Worm (Caenorhabditis elegans) whole organism, late embryonic: ENCODE results near the gene W08E12.2.

Experiments
- C08G9.2 ChIP-seq: sonication (generic microtip); optimal IDR thresholded peaks from 2 replicates; lab custom pipeline; 2016; ENCODE audit warnings: mild to moderate bottlenecking, missing genetic modification characterization, moderate library complexity, missing compliant biosample characterization
- C38D4.7 ChIP-seq: fragments of 200-800 bp; sonication (Bioruptor generic); optimal IDR thresholded peaks from 2 replicates; lab custom pipeline; 2018; ENCODE audit warnings: mild to moderate bottlenecking, missing genetic modification characterization, moderate library complexity, missing compliant biosample characterization
- F13H6.1 ChIP-seq: sonication (generic microtip); optimal IDR thresholded peaks from 2 replicates; lab custom pipeline; 2016; ENCODE audit warnings: missing genetic modification characterization, missing compliant biosample characterization
- K02D7.2 ChIP-seq: sonication (generic microtip); optimal IDR thresholded peaks from 2 replicates; lab custom pipeline; 2017; ENCODE audit warnings: mild to moderate bottlenecking, missing genetic modification characterization, missing compliant biosample characterization
- ahr-1 ChIP-seq: sonication (generic microtip); optimal IDR thresholded peaks from 2 replicates; lab custom pipeline; 2016; ENCODE audit warnings: missing genetic modification characterization, missing compliant biosample characterization
- ceh-18 ChIP-seq: sonication (generic microtip); optimal IDR thresholded peaks from 2 replicates; lab custom pipeline; 2016; ENCODE audit warnings: missing genetic modification characterization, missing compliant biosample characterization
- ceh-2 ChIP-seq: sonication (generic microtip); optimal IDR thresholded peaks from 2 replicates; lab custom pipeline; 2016; ENCODE audit warnings: missing genotype, missing genetic modification characterization, missing compliant biosample characterization
- ceh-24 ChIP-seq: sonication (generic microtip); optimal IDR thresholded peaks from 2 replicates; lab custom pipeline; 2016; ENCODE audit warnings: mild to moderate bottlenecking, missing genetic modification characterization, missing compliant biosample characterization
- ceh-30 ChIP-seq: fragments of 150-350 bp; optimal IDR thresholded peaks from 2 replicates; lab custom pipeline; 2014; ENCODE audit warnings: missing biosample characterization, missing genetic modification characterization
- ceh-34 ChIP-seq: sonication (generic microtip); optimal IDR thresholded peaks from 2 replicates; lab custom pipeline; 2016; ENCODE audit warnings: mild to moderate bottlenecking, missing genetic modification characterization, missing compliant biosample characterization
- ceh-45 ChIP-seq: fragments of 200-800 bp; sonication (Bioruptor generic); IDR thresholded peaks from 2 replicates; pipeline ENCODE4 v1.3.6; 2022; ENCODE audit warnings: missing genetic modification reagents, missing genetic modification characterization, missing compliant biosample characterization
- ceh-48 ChIP-seq: sonication (generic microtip); optimal IDR thresholded peaks from 2 replicates; lab custom pipeline; 2016; ENCODE audit warnings: missing genetic modification characterization, inconsistent platforms, missing compliant biosample characterization
- ceh-9 ChIP-seq: sonication (generic microtip); optimal IDR thresholded peaks from 2 replicates; lab custom pipeline; 2016; ENCODE audit warnings: mild to moderate bottlenecking, missing genetic modification characterization, inconsistent platforms, missing compliant biosample characterization
- che-1 ChIP-seq: sonication (generic microtip); optimal IDR thresholded peaks from 2 replicates; lab custom pipeline; 2016; ENCODE audit warnings: mild to moderate bottlenecking, missing genetic modification characterization, missing compliant biosample characterization
- dmd-4 ChIP-seq: sonication (generic microtip); optimal IDR thresholded peaks from 2 replicates; lab custom pipeline; 2016; ENCODE audit warnings: borderline replicate concordance, missing genetic modification characterization, missing compliant biosample characterization
- dve-1 ChIP-seq: sonication (generic microtip); optimal IDR thresholded peaks from 2 replicates; lab custom pipeline; 2017; ENCODE audit warnings: antibody characterized with exemption, mild to moderate bottlenecking, missing genetic modification characterization, missing compliant biosample characterization
- elt-2 ChIP-seq: sonication (generic microtip); optimal IDR thresholded peaks from 2 replicates; lab custom pipeline; 2016; ENCODE audit warnings: missing genetic modification reagents, missing genetic modification characterization, missing compliant biosample characterization
- ets-4 ChIP-seq: sonication (generic microtip); optimal IDR thresholded peaks from 2 replicates; lab custom pipeline; 2016; ENCODE audit warnings: missing genetic modification characterization, missing compliant biosample characterization
- eyg-1 ChIP-seq: sonication (generic microtip); optimal IDR thresholded peaks from 2 replicates; lab custom pipeline; 2016; ENCODE audit warnings: missing genotype, missing genetic modification characterization, missing compliant biosample characterization
- hlh-15 ChIP-seq: sonication (generic microtip); optimal IDR thresholded peaks from 2 replicates; lab custom pipeline; 2016; ENCODE audit warnings: missing genetic modification characterization, missing compliant biosample characterization
- lim-6 ChIP-seq: sonication (generic microtip); optimal IDR thresholded peaks from 2 replicates; lab custom pipeline; 2016; ENCODE audit warnings: missing genetic modification characterization, missing compliant biosample characterization
- madf-2 ChIP-seq: sonication (generic microtip); optimal IDR thresholded peaks from 2 replicates; lab custom pipeline; 2017; ENCODE audit warnings: missing genetic modification characterization, missing compliant biosample characterization
- nfya-1 ChIP-seq: sonication (generic microtip); optimal IDR thresholded peaks from 2 replicates; lab custom pipeline; 2017; ENCODE audit warnings: missing genetic modification characterization, mild to moderate bottlenecking, missing compliant biosample characterization, antibody characterized with exemption, moderate library complexity
- nhr-11 ChIP-seq: fragments of 150-350 bp; optimal IDR thresholded peaks from 2 replicates; lab custom pipeline; 2014; ENCODE audit warnings: missing biosample characterization, missing genetic modification characterization
- pax-1 ChIP-seq: fragments of 150-350 bp; optimal IDR thresholded peaks from 2 replicates; lab custom pipeline; 2014; ENCODE audit warnings: missing biosample characterization, missing genetic modification characterization
- pha-4 ChIP-seq: fragments of 150-350 bp; optimal IDR thresholded peaks from 2 replicates; lab custom pipeline; 2018; ENCODE audit warnings: missing biosample characterization, missing genetic modification reagents, missing genetic modification characterization
- pqm-1 ChIP-seq: sonication (generic microtip); optimal IDR thresholded peaks from 2 replicates; lab custom pipeline; 2016; ENCODE audit warnings: missing genetic modification characterization, missing compliant biosample characterization
- ref-2 ChIP-seq: sonication (generic microtip); optimal IDR thresholded peaks from 2 replicates; lab custom pipeline; 2016; ENCODE audit warnings: missing genetic modification characterization, missing compliant biosample characterization
- rnt-1 ChIP-seq: sonication (generic microtip); optimal IDR thresholded peaks from 2 replicates; lab custom pipeline; 2016; ENCODE audit warnings: missing genetic modification characterization, missing compliant biosample characterization
- sox-2 ChIP-seq: fragments of 200-800 bp; sonication (Bioruptor generic); IDR thresholded peaks from 2 replicates; pipeline ENCODE4 v1.3.6; 2022; ENCODE audit warnings: missing genetic modification reagents, missing genetic modification characterization, missing compliant biosample characterization
- sox-4 ChIP-seq: sonication (generic microtip); optimal IDR thresholded peaks from 2 replicates; lab custom pipeline; 2017; ENCODE audit warnings: mild to moderate bottlenecking, missing genetic modification characterization, inconsistent platforms, missing compliant biosample characterization
- syd-9 ChIP-seq: sonication (generic microtip); optimal IDR thresholded peaks from 2 replicates; lab custom pipeline; 2016; ENCODE audit warnings: mild to moderate bottlenecking, missing genetic modification characterization, moderate library complexity, missing compliant biosample characterization
- tbx-7 ChIP-seq: sonication (generic microtip); optimal IDR thresholded peaks from 2 replicates; lab custom pipeline; 2016; ENCODE audit warnings: missing genotype, missing genetic modification characterization, missing compliant biosample characterization
- unc-55 ChIP-seq: sonication (generic microtip); optimal IDR thresholded peaks from 2 replicates; lab custom pipeline; 2017; ENCODE audit warnings: missing biosample characterization, missing genetic modification reagents, missing genetic modification characterization
- unc-86 ChIP-seq: sonication (generic microtip); optimal IDR thresholded peaks from 2 replicates; lab custom pipeline; 2016; ENCODE audit warnings: missing genetic modification characterization, missing compliant biosample characterization
- ztf-16 ChIP-seq: sonication (generic microtip); optimal IDR thresholded peaks from 2 replicates; lab custom pipeline; 2017; ENCODE audit warnings: missing genetic modification characterization, missing compliant biosample characterization

Gene W08E12.2

DNA sequence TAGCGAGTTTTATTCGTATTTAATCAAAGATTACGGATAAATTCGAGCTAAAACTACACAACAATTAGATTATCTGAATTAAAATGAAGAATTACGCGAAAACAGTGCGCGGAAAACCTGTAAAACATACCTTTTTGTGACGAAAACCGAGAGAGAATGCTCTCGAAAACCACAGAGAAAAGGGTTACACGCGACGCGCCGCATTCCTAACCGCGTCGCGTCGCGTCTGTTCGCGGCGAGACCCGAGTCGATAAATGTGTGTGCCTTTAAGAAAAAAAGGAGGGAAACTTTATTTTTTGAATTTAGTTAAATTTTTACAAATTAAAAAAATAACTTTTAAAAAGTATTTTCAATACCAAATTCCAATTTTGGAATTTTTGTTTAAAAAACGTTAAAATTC is 33.0 kb downstream of the W08E12.2 start, which contains the start of gene hrpa-1 (continued):
- TF ChIP-seq hlh-15 (tag; lab: Kevin White, UChicago), result no peak
- no peak for TF ChIP-seq unc-86 (tag; lab: Kevin White, UChicago)
- no peak for TF ChIP-seq C08G9.2 (tag; lab: Kevin White, UChicago)
- no peak for TF ChIP-seq sox-4 (tag; lab: Kevin White, UChicago)

DNA sequence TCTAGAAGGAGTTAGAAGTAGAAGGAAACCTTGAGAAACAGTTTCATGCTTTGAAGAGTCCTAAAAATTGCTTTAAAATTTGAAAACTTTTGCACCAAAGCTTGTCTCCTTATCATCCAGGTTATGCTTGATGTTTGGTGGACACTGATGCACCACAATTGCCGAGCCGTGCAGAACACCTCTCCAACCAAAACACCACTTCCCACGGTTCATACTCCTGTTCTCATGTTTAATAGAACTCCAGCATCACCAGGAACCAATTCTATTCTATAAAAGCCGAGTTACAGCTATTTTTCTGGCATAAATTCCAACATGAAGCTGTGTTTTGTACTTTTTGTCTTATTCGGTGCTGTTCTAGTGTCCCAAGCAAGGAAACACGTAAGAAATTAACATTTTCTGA is 35.5 kb downstream of the W08E12.2 start, which contains the start of gene F42A6.2:
F42A6.2 (plus strand) TSS at position 301 of the 400 bp plus-strand sequence.
- TF ChIP-seq C38D4.7 (no peak), ceh-30 (tag; lab: Kevin White, UChicago) (no peak), ceh-24 (no peak), eyg-1 (tag; lab: Kevin White, UChicago) (no peak), F13H6.1 (no peak), rnt-1 (tag; lab: Kevin White, UChicago) (no peak), sox-4 (tag; lab: Kevin White, UChicago) (no peak), nfya-1 (tag; lab: Kevin White, UChicago) (no peak), lim-6 (tag; lab: Kevin White, UChicago) (no peak), ceh-9 (tag; lab: Kevin White, UChicago) (no peak), pha-4 (tag; lab: Kevin White, UChicago) (no peak), che-1 (no peak), pqm-1 (tag; lab: Kevin White, UChicago) (no peak), ceh-2 (tag; lab: Kevin White, UChicago) (no peak), ref-2 (no peak), ahr-1 (no peak), ceh-45 (GFP tag; lab: Robert Waterston, UW) (no peak), dve-1 (tag; lab: Kevin White, UChicago) (no peak), ceh-18 (tag; lab: Kevin White, UChicago) (no peak)

DNA sequence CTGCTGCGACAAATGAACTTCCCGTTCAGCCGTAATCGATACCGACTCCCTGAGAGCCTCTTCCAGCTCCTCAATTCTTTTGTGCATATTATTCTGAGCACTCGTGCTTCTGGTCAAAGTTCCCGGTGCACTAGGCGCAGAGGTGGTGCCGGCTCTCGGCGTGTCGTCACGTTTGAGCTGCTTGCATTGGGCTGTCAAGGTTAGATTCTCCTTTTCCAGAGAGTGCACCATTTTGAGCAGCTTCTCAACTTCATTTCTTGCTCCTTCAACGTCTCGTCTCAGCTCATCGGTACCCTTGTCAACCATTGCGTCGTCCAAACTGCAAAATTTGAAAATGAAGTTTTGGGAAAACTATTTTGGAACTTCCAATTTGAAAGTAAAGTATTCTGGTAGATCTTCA is 39.8 kb downstream of the W08E12.2 start:
- TF ChIP-seq elt-2 (tag; lab: Kevin White, UChicago), result no peak
- TF ChIP-seq madf-2 (tag; lab: Kevin White, UChicago), result no peak
- TF ChIP-seq tbx-7, result no peak
- no peak for TF ChIP-seq syd-9
- TF ChIP-seq unc-55 (GFP tag; lab: Kevin White, UChicago), result no peak
- TF ChIP-seq nhr-11 (tag; lab: Kevin White, UChicago), result no peak
- TF ChIP-seq K02D7.2 (tag; lab: Kevin White, UChicago), result no peak
- no peak for TF ChIP-seq dmd-4
- no peak for TF ChIP-seq ceh-9 (tag; lab: Kevin White, UChicago)
- TF ChIP-seq ahr-1, result no peak
- TF ChIP-seq pha-4 (tag; lab: Kevin White, UChicago), result no peak
- no peak for TF ChIP-seq ets-4 (tag; lab: Kevin White, UChicago)
- TF ChIP-seq che-1, result no peak

ce11 chrIV:3348334-3348733 is 42.7 kb downstream of the W08E12.2 start:
- TF ChIP-seq ztf-16 (tag; lab: Kevin White, UChicago) (no peak), dve-1 (tag; lab: Kevin White, UChicago) (no peak), ceh-48 (tag; lab: Kevin White, UChicago) (no peak), pax-1 (tag; lab: Kevin White, UChicago) (no peak), ceh-18 (tag; lab: Kevin White, UChicago) (no peak), sox-2 (GFP tag; lab: Robert Waterston, UW) (no peak), ceh-34 (tag; lab: Kevin White, UChicago) (no peak), K02D7.2 (tag; lab: Kevin White, UChicago) (no peak)
